Worm (Caenorhabditis elegans) whole organism, L2 larva: ENCODE data around the gene ufl-1.

Source experiments
- C34F6.9 ChIP-seq: fragments of 150-350 bp; optimal IDR thresholded peaks from 2 replicates; lab custom pipeline; 2014; ENCODE audit warnings: missing biosample characterization, missing genetic modification characterization
- F13H6.1 ChIP-seq: sonication (generic microtip); optimal IDR thresholded peaks from 2 replicates; lab custom pipeline; 2016; ENCODE audit warnings: missing genetic modification characterization, missing compliant biosample characterization
- R02D3.7 ChIP-seq: fragments of 150-350 bp; optimal IDR thresholded peaks from 2 replicates; lab custom pipeline; 2014; ENCODE audit warnings: missing biosample characterization, missing genetic modification characterization
- Y55F3AM.14 ChIP-seq: fragments of 200-800 bp; sonication (Bioruptor generic); optimal IDR thresholded peaks from 2 replicates; lab custom pipeline; 2018; ENCODE audit warnings: mild to moderate bottlenecking, missing genetic modification characterization, missing compliant biosample characterization
- ZK546.5 ChIP-seq: sonication (generic microtip); optimal IDR thresholded peaks from 2 replicates; lab custom pipeline; 2017; ENCODE audit warnings: missing biosample characterization, missing genetic modification characterization
- alr-1 ChIP-seq: fragments of 150-350 bp; optimal IDR thresholded peaks from 2 replicates; lab custom pipeline; 2014; ENCODE audit warnings: missing biosample characterization, missing genetic modification characterization
- aly-2 ChIP-seq: fragments of 150-350 bp; optimal IDR thresholded peaks from 2 replicates; lab custom pipeline; 2014; ENCODE audit warnings: missing biosample characterization, missing genetic modification characterization
- ama-1 ChIP-seq: fragments of 150-350 bp; optimal IDR thresholded peaks from 2 replicates; lab custom pipeline; 2018; ENCODE audit warnings: inconsistent platforms
- blmp-1 ChIP-seq: sonication (generic microtip); optimal IDR thresholded peaks from 2 replicates; lab custom pipeline; 2017; ENCODE audit warnings: missing genetic modification characterization, mild to moderate bottlenecking, missing compliant biosample characterization, antibody characterized with exemption, moderate library complexity; ENCODE audit not compliant: insufficient read depth
- ceh-16 ChIP-seq: fragments of 150-350 bp; optimal IDR thresholded peaks from 2 replicates; lab custom pipeline; 2014; ENCODE audit warnings: missing biosample characterization, missing genetic modification characterization
- ceh-82 ChIP-seq: fragments of 150-350 bp; optimal IDR thresholded peaks from 2 replicates; lab custom pipeline; 2014; ENCODE audit warnings: missing biosample characterization, missing genetic modification characterization
- crh-2 ChIP-seq: sonication (generic microtip); optimal IDR thresholded peaks from 2 replicates; lab custom pipeline; 2017; ENCODE audit warnings: missing biosample characterization, missing genetic modification characterization
- dmd-4 ChIP-seq: sonication (generic microtip); optimal IDR thresholded peaks from 2 replicates; lab custom pipeline; 2017; ENCODE audit warnings: missing biosample characterization, missing genetic modification characterization
- egl-27 ChIP-seq: sonication (generic microtip); optimal IDR thresholded peaks from 3 replicates; lab custom pipeline; 2017; ENCODE audit warnings: missing biosample characterization, missing genetic modification reagents, missing genetic modification characterization
- elt-1 ChIP-seq: fragments of 150-350 bp; optimal IDR thresholded peaks from 2 replicates; lab custom pipeline; 2014; ENCODE audit warnings: missing biosample characterization, missing genetic modification characterization
- fos-1 ChIP-seq: fragments of 150-350 bp; optimal IDR thresholded peaks from 2 replicates; lab custom pipeline; 2014; ENCODE audit warnings: missing biosample characterization, missing genetic modification characterization
- gmeb-1 ChIP-seq: fragments of 150-350 bp; optimal IDR thresholded peaks from 2 replicates; lab custom pipeline; 2014; ENCODE audit warnings: missing biosample characterization, missing genetic modification characterization
- lin-13 ChIP-seq: fragments of 150-350 bp; optimal IDR thresholded peaks from 2 replicates; lab custom pipeline; 2014; ENCODE audit warnings: missing biosample characterization, missing genetic modification reagents, missing genetic modification characterization
- mbf-1 ChIP-seq: sonication (generic microtip); optimal IDR thresholded peaks from 2 replicates; lab custom pipeline; 2017; ENCODE audit warnings: missing biosample characterization, missing genetic modification characterization
- nhr-10 ChIP-seq: sonication (generic microtip); optimal IDR thresholded peaks from 2 replicates; lab custom pipeline; 2017; ENCODE audit warnings: missing biosample characterization, missing genetic modification characterization
- nhr-12 ChIP-seq: fragments of 150-350 bp; optimal IDR thresholded peaks from 2 replicates; lab custom pipeline; 2014; ENCODE audit warnings: missing biosample characterization, missing genetic modification characterization
- nhr-129 ChIP-seq: fragments of 150-350 bp; optimal IDR thresholded peaks from 2 replicates; lab custom pipeline; 2014; ENCODE audit warnings: missing biosample characterization, missing genetic modification characterization
- nhr-21 ChIP-seq: fragments of 150-350 bp; optimal IDR thresholded peaks from 2 replicates; lab custom pipeline; 2014; ENCODE audit warnings: missing biosample characterization, missing genetic modification characterization
- nhr-23 ChIP-seq: fragments of 150-350 bp; optimal IDR thresholded peaks from 2 replicates; lab custom pipeline; 2014; ENCODE audit warnings: missing biosample characterization, missing genetic modification reagents, missing genetic modification characterization
- nhr-25 ChIP-seq: fragments of 150-350 bp; sonication (generic microtip); optimal IDR thresholded peaks from 3 replicates; lab custom pipeline; 2014; ENCODE audit warnings: missing biosample characterization, missing genetic modification characterization
- nhr-6 ChIP-seq: fragments of 150-350 bp; optimal IDR thresholded peaks from 2 replicates; lab custom pipeline; 2014; ENCODE audit warnings: missing biosample characterization, missing genetic modification characterization
- nhr-77 ChIP-seq: fragments of 150-350 bp; optimal IDR thresholded peaks from 2 replicates; lab custom pipeline; 2014; ENCODE audit warnings: missing biosample characterization, missing genetic modification characterization
- peb-1 ChIP-seq: fragments of 150-350 bp; optimal IDR thresholded peaks from 2 replicates; lab custom pipeline; 2014; ENCODE audit warnings: missing biosample characterization, missing genetic modification characterization
- skn-1 ChIP-seq: sonication (generic microtip); optimal IDR thresholded peaks from 2 replicates; lab custom pipeline; 2017; ENCODE audit warnings: missing biosample characterization, missing genetic modification characterization
- sma-3 ChIP-seq: sonication (generic microtip); optimal IDR thresholded peaks from 2 replicates; lab custom pipeline; 2016; ENCODE audit warnings: missing genetic modification reagents, missing genetic modification characterization, missing compliant biosample characterization
- sma-9 ChIP-seq, 2 experiments: fragments of 150-350 bp in 1 of 2; sonication (generic microtip) in 1 of 2; optimal IDR thresholded peaks; 2 replicates each; lab custom pipeline; 2014 to 2016; ENCODE audit warnings: missing genetic modification characterization in 2 of 2, mild to moderate bottlenecking in 1 of 2, missing biosample characterization in 1 of 2, missing compliant biosample characterization in 1 of 2, missing genetic modification reagents in 1 of 2, moderate library complexity in 1 of 2
- unc-39 ChIP-seq: fragments of 150-350 bp; optimal IDR thresholded peaks from 2 replicates; lab custom pipeline; 2014; ENCODE audit warnings: missing biosample characterization, missing genetic modification characterization
- unc-55 ChIP-seq: fragments of 150-350 bp; sonication (generic microtip); optimal IDR thresholded peaks from 3 replicates; lab custom pipeline; 2014; ENCODE audit warnings: missing biosample characterization, missing genetic modification reagents, missing genetic modification characterization
- unc-62 ChIP-seq: fragments of 150-350 bp; optimal IDR thresholded peaks from 2 replicates; lab custom pipeline; 2014; ENCODE audit warnings: missing biosample characterization, missing genetic modification reagents, missing genetic modification characterization
- zag-1 ChIP-seq: fragments of 150-350 bp; optimal IDR thresholded peaks from 2 replicates; lab custom pipeline; 2014; ENCODE audit warnings: missing biosample characterization, missing genetic modification characterization
- ztf-1 ChIP-seq: fragments of 200-800 bp; sonication (Bioruptor generic); conservative IDR thresholded peaks from 2 replicates; pipeline ENCODE4 v1.3.6; 2022; ENCODE audit warnings: missing genetic modification characterization, missing compliant biosample characterization
- ztf-11 ChIP-seq: sonication (generic microtip); optimal IDR thresholded peaks from 2 replicates; lab custom pipeline; 2017; ENCODE audit warnings: missing biosample characterization, missing genetic modification characterization

The ufl-1 gene

ce11 chrIV:7067446-7067845, 30.8 kb upstream of the ufl-1 start:
- TF ChIP-seq R02D3.7 (tag; lab: Kevin White, UChicago) = no peak
- TF ChIP-seq crh-2 = no peak
- no peak for TF ChIP-seq ztf-1 (GFP tag; lab: Robert Waterston, UW)
- no peak for TF ChIP-seq fos-1
- no peak for TF ChIP-seq ZK546.5 (tag; lab: Kevin White, UChicago)
- TF ChIP-seq elt-1 = no peak
- TF ChIP-seq lin-13 (GFP tag; lab: Kevin White, UChicago) = no peak
- TF ChIP-seq skn-1 (tag; lab: Kevin White, UChicago) = no peak
- no peak for TF ChIP-seq egl-27
- no peak for TF ChIP-seq ceh-16 (tag; lab: Kevin White, UChicago)
- no peak for TF ChIP-seq nhr-10 (tag; lab: Kevin White, UChicago)
- no peak for TF ChIP-seq unc-62 (GFP tag; lab: Kevin White, UChicago)
- TF ChIP-seq sma-3 (GFP tag; lab: Kevin White, UChicago) = no peak
- TF ChIP-seq nhr-77 (tag; lab: Kevin White, UChicago) = no peak
- TF ChIP-seq nhr-129 (tag; lab: Kevin White, UChicago) = no peak
- no peak for TF ChIP-seq nhr-12 (tag; lab: Kevin White, UChicago)
- TF ChIP-seq zag-1 (tag; lab: Kevin White, UChicago) = no peak
- no peak for TF ChIP-seq Y55F3AM.14 (GFP tag; lab: Kevin White, UChicago)
- TF ChIP-seq peb-1 (tag; lab: Kevin White, UChicago) = no peak

ce11 chrIV:7065022-7065421, 28.4 kb upstream of the ufl-1 start, which contains the start of gene Y43B11AL.1:
Y43B11AL.1 (plus strand) TSS chrIV:7065322.
- TF ChIP-seq blmp-1 (tag; lab: Kevin White, UChicago) (no peak), fos-1 (no peak)

- TF ChIP-seq ztf-1 (GFP tag; lab: Robert Waterston, UW) (no peak), nhr-10 (tag; lab: Kevin White, UChicago) (no peak), alr-1 (tag; lab: Kevin White, UChicago) (no peak), ztf-11 (no peak), unc-39 (tag; lab: Kevin White, UChicago) (no peak), sma-3 (GFP tag; lab: Kevin White, UChicago) (no peak), nhr-6 (tag; lab: Kevin White, UChicago) (no peak), nhr-25 (no peak), nhr-23 (tag; lab: Kevin White, UChicago) (no peak), blmp-1 (tag; lab: Kevin White, UChicago) (no peak), unc-62 (GFP tag; lab: Kevin White, UChicago) (no peak), ZK546.5 (tag; lab: Kevin White, UChicago) (no peak), skn-1 (tag; lab: Kevin White, UChicago) (no peak), crh-2 (no peak), mbf-1 (tag; lab: Kevin White, UChicago) (no peak), elt-1 (no peak)
Observed at ce11 chrIV:7062697-7063096, 26.0 kb upstream of the ufl-1 start.

- TF ChIP-seq ceh-16 (tag; lab: Kevin White, UChicago) = no peak
- no peak for TF ChIP-seq C34F6.9 (tag; lab: Kevin White, UChicago)
- TF ChIP-seq nhr-77 (tag; lab: Kevin White, UChicago) = no peak
- no peak for TF ChIP-seq skn-1 (tag; lab: Kevin White, UChicago)
- TF ChIP-seq gmeb-1 (tag; lab: Kevin White, UChicago) = no peak
- no peak for TF ChIP-seq zag-1 (tag; lab: Kevin White, UChicago)
- no peak for TF ChIP-seq nhr-6 (tag; lab: Kevin White, UChicago)
- no peak for TF ChIP-seq sma-9 (GFP tag; optimal IDR thresholded peaks at IDR 0.05; lab: Kevin White, UChicago)
- TF ChIP-seq sma-9 (tag; optimal IDR thresholded peaks at IDR 0.05; lab: Kevin White, UChicago) = no peak
- TF ChIP-seq F13H6.1 (tag; lab: Kevin White, UChicago) = no peak
- no peak for TF ChIP-seq unc-62 (GFP tag; lab: Kevin White, UChicago)
- TF ChIP-seq ama-1 = no peak
- TF ChIP-seq nhr-129 (tag; lab: Kevin White, UChicago) = no peak
- TF ChIP-seq, all 48 proteins: peak for 0
Observed at ce11 chrIV:7057677-7058076, 21.0 kb upstream of the ufl-1 start, which contains the start of gene srx-50. srx-50 (plus strand) TSS chrIV:7057977.

- TF ChIP-seq elt-1 (no peak), blmp-1 (tag; lab: Kevin White, UChicago) (no peak), unc-39 (tag; lab: Kevin White, UChicago) (no peak), sma-3 (GFP tag; lab: Kevin White, UChicago) (no peak), ZK546.5 (tag; lab: Kevin White, UChicago) (no peak), ama-1 (no peak), dmd-4 (no peak), nhr-21 (no peak), nhr-77 (tag; lab: Kevin White, UChicago) (no peak), zag-1 (tag; lab: Kevin White, UChicago) (no peak), unc-55 (no peak), egl-27 (no peak), ztf-1 (GFP tag; lab: Robert Waterston, UW) (no peak), ceh-82 (tag; lab: Kevin White, UChicago) (no peak), F13H6.1 (tag; lab: Kevin White, UChicago) (no peak), aly-2 (tag; lab: Kevin White, UChicago) (no peak), peb-1 (tag; lab: Kevin White, UChicago) (no peak)
Observed at ce11 chrIV:7052135-7052534, 15.5 kb upstream of the ufl-1 start.
